Worm (Caenorhabditis elegans): ENCODE results near the gene F55A11.4.

F55A11.4 gene

DNA sequence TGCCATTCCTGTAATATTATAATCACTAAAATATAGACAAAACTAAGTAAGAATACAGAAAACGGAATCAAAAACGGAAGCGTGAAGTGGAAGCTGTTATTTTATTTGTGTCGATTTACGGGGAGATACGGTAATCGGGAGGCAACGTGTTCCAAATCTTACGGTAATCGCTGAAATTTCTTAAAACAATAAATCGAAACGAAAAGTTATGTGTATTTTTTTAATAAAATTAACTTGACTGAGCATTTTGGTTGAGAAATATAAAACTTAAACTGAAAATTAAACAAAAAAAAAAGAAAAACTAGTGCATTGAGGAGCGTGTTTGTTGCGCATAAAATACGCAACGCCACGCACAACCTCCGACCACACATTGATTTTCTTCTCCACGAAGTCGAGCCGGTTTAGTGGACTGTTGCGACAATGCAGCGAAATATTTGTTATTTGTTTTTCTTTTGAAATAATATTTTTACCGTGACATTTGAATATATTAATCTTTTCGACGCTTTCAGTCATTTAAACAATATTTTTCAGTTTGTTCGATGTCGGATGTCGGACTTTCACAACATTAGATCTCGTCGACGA lies 5.8 kb upstream of the F55A11.4 start, which contains the start of the genes F55A11.1 and syx-5 (continued):
- 0 out of 2 replicates have a peak, but pooled peaks have one; percentile 48 for TF ChIP-seq egl-43 (GFP tag; IDR thresholded peaks at IDR 0.05)
- no peak for TF ChIP-seq tra-1 (GFP tag; IDR thresholded peaks at IDR 0.05)
- peak; percentile 43 for TF ChIP-seq nhr-28 (tag; optimal IDR thresholded peaks at IDR 0.05)
- peak; percentile 89 for TF ChIP-seq mep-1 (tag; optimal IDR thresholded peaks at IDR 0.05)
- TF ChIP-seq T20F7.1 (GFP tag; optimal IDR thresholded peaks at IDR 0.05) = peak; percentile 87
- no peak for TF ChIP-seq nhr-76 (tag; optimal IDR thresholded peaks at IDR 0.05)
- peak; percentile 10 for TF ChIP-seq jun-1 (tag; optimal IDR thresholded peaks at IDR 0.05)
- no peak for TF ChIP-seq gei-8 (GFP tag; optimal IDR thresholded peaks at IDR 0.05)
- peak; percentile 57 for TF ChIP-seq pha-4 (GFP tag; IDR thresholded peaks at IDR 0.05)
- TF ChIP-seq pha-4 (tag; optimal IDR thresholded peaks at IDR 0.05) = no peak
- TF ChIP-seq mxl-2 (GFP tag; conservative IDR thresholded peaks at IDR 0.05) = no peak
- TF ChIP-seq dmd-9 (GFP tag; IDR thresholded peaks at IDR 0.05) = no peak
- peak; percentile 57 for TF ChIP-seq mes-2 (tag; optimal IDR thresholded peaks at IDR 0.05; ENCODE audit: poor library complexity, severe bottlenecking)
- TF ChIP-seq Y5F2A.4 (GFP tag; optimal IDR thresholded peaks at IDR 0.05) = no peak
- no peak for TF ChIP-seq Y75B8A.6 (GFP tag; IDR thresholded peaks at IDR 0.05)
- peak; percentile 76; the same call in 1 of the 2 replicates for TF ChIP-seq nhr-42 (GFP tag; IDR thresholded peaks at IDR 0.05)
- peak; percentile 18 for TF ChIP-seq unc-130 (GFP tag; optimal IDR thresholded peaks at IDR 0.05)
- TF ChIP-seq madf-5 (GFP tag; IDR thresholded peaks at IDR 0.05) = no peak
- peak; percentile 84 for TF ChIP-seq R02D3.7 (tag; optimal IDR thresholded peaks at IDR 0.05)
- no peak for TF ChIP-seq ceh-44 (GFP tag; IDR thresholded peaks at IDR 0.05)
- TF ChIP-seq vab-7 (GFP tag; IDR thresholded peaks at IDR 0.05) = peak; percentile 32; the same call in 1 of the 2 replicates
- no peak for TF ChIP-seq ceh-28 (tag; optimal IDR thresholded peaks at IDR 0.05)
- no peak for TF ChIP-seq ZK546.5 (tag; optimal IDR thresholded peaks at IDR 0.05)
- TF ChIP-seq Y48G9A.11 (GFP tag; IDR thresholded peaks at IDR 0.05) = no peak
- TF ChIP-seq unc-62 (GFP tag; optimal IDR thresholded peaks at IDR 0.05 in 1 of 2) = no peak
- TF ChIP-seq unc-62 (tag; optimal IDR thresholded peaks at IDR 0.05) = no peak
- peak; percentile 81 for TF ChIP-seq ctbp-1 (GFP tag; IDR thresholded peaks at IDR 0.05)
- 0 out of 2 replicates have a peak, but pooled peaks have one; percentile 45 for TF ChIP-seq ceh-20 (GFP tag; IDR thresholded peaks at IDR 0.05)
- TF ChIP-seq dmd-8 (GFP tag; IDR thresholded peaks at IDR 0.05) = no peak
- TF ChIP-seq lin-39 (tag; optimal IDR thresholded peaks at IDR 0.05) = no peak
- TF ChIP-seq lin-13 (GFP tag; optimal IDR thresholded peaks at IDR 0.05) = peak; percentile 71
- TF ChIP-seq duxl-1 (tag; optimal IDR thresholded peaks at IDR 0.05; ENCODE audit: poor library complexity) = no peak
- no peak for TF ChIP-seq tag-97 (GFP tag; IDR thresholded peaks at IDR 0.05)
- TF ChIP-seq daf-19 (GFP tag; conservative IDR thresholded peaks at IDR 0.05) = no peak
- TF ChIP-seq sdz-12 (GFP tag; optimal IDR thresholded peaks at IDR 0.05) = no peak
- peak; percentile 99 to 100 for TF ChIP-seq lsy-2 (tag; optimal IDR thresholded peaks at IDR 0.05)
- TF ChIP-seq nhr-48 (tag; optimal IDR thresholded peaks at IDR 0.05) = peak; percentile 87
- TF ChIP-seq egl-27 (tag; optimal IDR thresholded peaks at IDR 0.05) = no peak
- TF ChIP-seq fos-1 (tag; optimal IDR thresholded peaks at IDR 0.05) = no peak
- peak; percentile 16 for TF ChIP-seq ces-1 (GFP tag; optimal IDR thresholded peaks at IDR 0.05)
- TF ChIP-seq ztf-11 (tag; optimal IDR thresholded peaks at IDR 0.05) = no peak
- TF ChIP-seq aha-1 (tag) = no peak
- no peak for TF ChIP-seq ceh-82 (tag; optimal IDR thresholded peaks at IDR 0.05)
- no peak for TF ChIP-seq Y105C5A.15 (GFP tag; IDR thresholded peaks at IDR 0.05)
- peak; percentile 95 for TF ChIP-seq hmg-1.1 (GFP tag; IDR thresholded peaks at IDR 0.05)
- TF ChIP-seq snpc-1.2 (GFP tag; IDR thresholded peaks at IDR 0.05) = 0 out of 2 replicates have a peak, but pooled peaks have one; percentile 9
- peak; percentile 12 for TF ChIP-seq zfp-2 (tag; optimal IDR thresholded peaks at IDR 0.05)
- no peak for TF ChIP-seq mdt-29 (GFP tag; IDR thresholded peaks at IDR 0.05)
- TF ChIP-seq zfp-3 (GFP tag; conservative IDR thresholded peaks at IDR 0.05) = peak; percentile 71; the same call in 1 of the 2 replicates
- TF ChIP-seq ZK337.2 (GFP tag; IDR thresholded peaks at IDR 0.05) = no peak
- TF ChIP-seq snpc-4 (tag; optimal IDR thresholded peaks at IDR 0.05) = no peak
- TF ChIP-seq ama-1 (optimal IDR thresholded peaks at IDR 0.05) = no peak
